Fruit fly (Drosophila melanogaster) whole organism, embryonic: ENCODE data around the gene CG3347.

ENCODE experiments used
- CG17912 ChIP-seq: fragments of 200-800 bp; sonication (Bioruptor generic); optimal IDR thresholded peaks from 2 replicates; lab custom pipeline; 2018; ENCODE audit warnings: missing biosample characterization, mild to moderate bottlenecking, missing genetic modification characterization
- CG1832 ChIP-seq: fragments of 200-800 bp; sonication (Bioruptor generic); optimal IDR thresholded peaks from 2 replicates; lab custom pipeline; 2017; ENCODE audit warnings: missing biosample characterization, mild to moderate bottlenecking, missing genetic modification characterization, inconsistent platforms
- CG18619 ChIP-seq: fragments of 200-800 bp; sonication (Bioruptor generic); optimal IDR thresholded peaks from 3 replicates; lab custom pipeline; 2017; ENCODE audit warnings: missing biosample characterization, mild to moderate bottlenecking, missing genetic modification characterization
- CG32532 ChIP-seq: fragments of 200-800 bp; sonication (Bioruptor generic); IDR thresholded peaks from 2 replicates; pipeline ENCODE4 v1.3.6; 2022; ENCODE audit warnings: missing biosample characterization, missing genetic modification characterization
- Dip3 ChIP-seq: fragments of 200-800 bp; sonication (Bioruptor generic); optimal IDR thresholded peaks from 3 replicates; lab custom pipeline; 2016; ENCODE audit warnings: missing biosample characterization, missing genetic modification characterization
- Doc3 ChIP-seq: fragments of 200-800 bp; sonication (Bioruptor generic); IDR thresholded peaks from 3 replicates; pipeline ENCODE4 v1.3.6; 2022; ENCODE audit warnings: missing biosample characterization, missing genetic modification characterization; ENCODE audit not compliant: partially characterized antibody
- Nf-YC ChIP-seq: fragments of 200-800 bp; optimal IDR thresholded peaks from 3 replicates; lab custom pipeline; 2019; ENCODE audit warnings: missing biosample characterization, mild to moderate bottlenecking, missing genetic modification characterization, moderate library complexity
- jumu ChIP-seq: fragments of 200-800 bp; sonication (Bioruptor generic); optimal IDR thresholded peaks from 3 replicates; lab custom pipeline; 2016; ENCODE audit warnings: missing biosample characterization, missing genetic modification characterization
- psq ChIP-seq: fragments of 200-800 bp; sonication (Bioruptor generic); optimal IDR thresholded peaks from 2 replicates; lab custom pipeline; 2017; ENCODE audit warnings: missing biosample characterization, missing genetic modification characterization
- sd ChIP-seq: fragments of 200-800 bp; sonication (Bioruptor generic); optimal IDR thresholded peaks from 3 replicates; lab custom pipeline; 2018; ENCODE audit warnings: missing biosample characterization, mild to moderate bottlenecking, missing genetic modification characterization, moderate library complexity

DNA sequence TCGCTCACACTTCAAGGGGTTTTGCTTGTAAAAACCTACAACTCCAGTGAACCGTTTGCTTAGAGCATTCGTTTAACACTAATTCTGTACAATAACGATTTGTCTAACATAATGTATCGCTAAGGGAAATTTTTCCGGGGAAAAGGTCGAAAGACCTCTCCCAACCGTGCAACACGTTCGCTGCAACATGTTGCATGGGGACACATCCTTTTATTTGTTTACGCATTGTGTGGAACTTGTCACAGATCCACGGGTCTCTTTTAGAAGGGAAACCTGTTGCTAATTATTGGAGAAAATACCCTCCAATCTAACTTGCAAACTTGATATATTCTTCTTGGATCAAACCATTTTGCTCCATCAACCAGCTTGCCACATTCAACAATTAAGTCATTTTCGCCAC, 3.6 kb upstream of the CG3347 start:
- TF ChIP-seq jumu (GFP tag; lab: Kevin White, UChicago) (no peak), Doc3 (GFP tag; lab: Robert Waterston, UW) (no peak), Nf-YC (no peak), CG1832 (no peak), CG17912 (GFP tag; lab: Kevin White, UChicago) (no peak), sd (no peak), CG18619 (no peak), Dip3 (GFP tag; lab: Kevin White, UChicago) (no peak), CG32532 (GFP tag; lab: Robert Waterston, UW) (no peak), psq (GFP tag; lab: Kevin White, UChicago) (no peak)
